Fruit fly (Drosophila melanogaster): Measurements from ENCODE around the gene kirre.

DNA sequence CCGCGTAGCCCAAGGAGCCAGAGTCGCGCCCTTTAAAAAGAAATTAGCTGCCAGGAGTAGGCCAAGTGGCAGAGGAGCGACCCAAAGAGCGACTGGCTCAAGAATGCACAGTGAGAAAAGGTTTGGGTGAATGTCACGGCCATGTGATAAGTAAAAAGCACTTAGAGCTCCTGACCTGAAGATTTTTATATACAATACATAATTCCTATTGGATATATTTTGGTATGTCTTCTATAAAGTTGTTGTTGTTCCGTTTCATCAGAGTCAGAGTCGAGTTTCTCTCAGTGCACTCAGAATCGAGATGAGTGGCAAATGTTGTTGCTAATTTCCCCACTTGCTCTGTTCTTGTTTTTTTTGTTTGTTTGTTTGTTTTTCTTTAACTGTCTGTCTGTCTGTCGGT, 21.0 kb downstream of the kirre start:
- no peak for TF ChIP-seq ttk (optimal IDR thresholded peaks at IDR 0.05)
- TF ChIP-seq Sin3A (optimal IDR thresholded peaks at IDR 0.05): no peak
- no peak for TF ChIP-seq psq (optimal IDR thresholded peaks at IDR 0.05)
